Worm (Caenorhabditis elegans): ENCODE results near the gene srsx-40.

- TF ChIP-seq Y55F3AM.14 (GFP tag; optimal IDR thresholded peaks at IDR 0.05) (no peak), nhr-6 (tag; optimal IDR thresholded peaks at IDR 0.05) (no peak), R02D3.7 (tag; optimal IDR thresholded peaks at IDR 0.05) (no peak)
Observed at ce11 chrV:7675904-7676303, 27.5 kb downstream of the srsx-40 start, which contains the start of gene C12D5.3.
